Worm (Caenorhabditis elegans): ENCODE results near the gene T19C3.6.

ce11 chrIII:650539-650938 is 19.2 kb upstream of the T19C3.6 start:
- TF ChIP-seq jun-1 (tag; optimal IDR thresholded peaks at IDR 0.05) (no peak), egl-5 (tag; optimal IDR thresholded peaks at IDR 0.05) (no peak), nfya-1 (tag; optimal IDR thresholded peaks at IDR 0.05; ENCODE audit: insufficient read depth) (no peak)

Data from whole organism, L3 larva.